Fruit fly (Drosophila melanogaster) whole organism, prepupa: ENCODE data around the gene CG1571.

Experiments
- CG10669 ChIP-seq: fragments of 200-800 bp; sonication (Bioruptor generic); optimal IDR thresholded peaks from 3 replicates; lab custom pipeline; 2018; ENCODE audit warnings: missing biosample characterization, mild to moderate bottlenecking, missing genetic modification characterization, moderate library complexity
- CG31627 ChIP-seq: fragments of 200-800 bp; sonication (Bioruptor generic); optimal IDR thresholded peaks from 3 replicates; lab custom pipeline; 2016; ENCODE audit warnings: missing biosample characterization, missing genetic modification characterization
- CG6792 ChIP-seq: fragments of 200-800 bp; sonication (Bioruptor generic); optimal IDR thresholded peaks from 3 replicates; lab custom pipeline; 2016; ENCODE audit warnings: missing biosample characterization, missing genetic modification characterization
- CG9139 ChIP-seq: fragments of 200-800 bp; sonication (Bioruptor generic); optimal IDR thresholded peaks from 3 replicates; lab custom pipeline; 2017; ENCODE audit warnings: missing biosample characterization, mild to moderate bottlenecking, missing genetic modification characterization
- Eip75B ChIP-seq: fragments of 200-800 bp; sonication (Bioruptor generic); optimal IDR thresholded peaks from 3 replicates; lab custom pipeline; 2016; ENCODE audit warnings: missing biosample characterization, missing genetic modification characterization
- Hr39 ChIP-seq: fragments of 200-800 bp; sonication (Bioruptor generic); optimal IDR thresholded peaks from 2 replicates; lab custom pipeline; 2016; ENCODE audit warnings: missing biosample characterization, missing genetic modification characterization
- achi ChIP-seq: fragments of 200-800 bp; sonication (Bioruptor generic); optimal IDR thresholded peaks from 3 replicates; lab custom pipeline; 2016; ENCODE audit warnings: missing biosample characterization, missing genetic modification characterization
- topi ChIP-seq: fragments of 200-800 bp; sonication (Bioruptor generic); optimal IDR thresholded peaks from 3 replicates; lab custom pipeline; 2016; ENCODE audit warnings: missing biosample characterization, missing genetic modification characterization

DNA sequence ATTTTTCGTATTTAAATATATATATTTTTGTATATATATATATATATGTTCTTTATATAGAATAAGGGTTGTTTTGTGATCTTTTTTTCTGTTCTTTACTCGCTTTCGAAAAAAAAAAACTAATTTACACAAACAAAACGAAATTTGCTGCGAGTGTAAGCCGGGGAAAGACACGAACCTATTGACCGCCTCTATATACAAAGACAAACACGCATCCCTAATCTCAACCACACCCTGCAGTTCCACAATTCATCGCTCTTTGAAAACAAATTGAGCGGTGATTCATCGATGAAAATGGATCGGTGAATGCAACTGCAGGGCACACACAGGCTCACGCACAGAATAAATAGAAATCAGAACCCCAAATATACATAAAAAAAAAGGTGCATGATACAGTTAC, 36.7 kb upstream of the CG1571 start:
- TF ChIP-seq Eip75B (GFP tag; lab: Kevin White, UChicago): no peak
- no peak for TF ChIP-seq CG10669 (GFP tag; lab: Kevin White, UChicago)
- TF ChIP-seq achi: no peak
- TF ChIP-seq CG31627: no peak
- TF ChIP-seq topi (GFP tag; lab: Kevin White, UChicago): no peak
- TF ChIP-seq CG6792 (GFP tag; lab: Kevin White, UChicago): no peak
- no peak for TF ChIP-seq Hr39 (GFP tag; lab: Kevin White, UChicago)
- TF ChIP-seq CG9139 (GFP tag; lab: Kevin White, UChicago): no peak
